Fruit fly (Drosophila melanogaster) whole organism, embryonic: ENCODE results near the gene CG31793.

Experiments used
- CG1024 ChIP-seq: fragments of 200-800 bp; sonication (Bioruptor generic); IDR thresholded peaks from 2 replicates; pipeline ENCODE4 v1.3.6; 2022; ENCODE audit warnings: missing biosample characterization, missing genetic modification characterization
- CG10274 ChIP-seq: fragments of 200-800 bp; sonication (Bioruptor generic); optimal IDR thresholded peaks from 3 replicates; lab custom pipeline; 2017; ENCODE audit warnings: missing biosample characterization, mild to moderate bottlenecking, missing genetic modification characterization
- CG11093 ChIP-seq: fragments of 200-800 bp; sonication (Bioruptor generic); IDR thresholded peaks from 3 replicates; pipeline ENCODE4 v1.3.6; 2022; ENCODE audit warnings: missing biosample characterization, missing genetic modification characterization
- CG11456 ChIP-seq: fragments of 200-800 bp; sonication (Bioruptor generic); IDR thresholded peaks from 3 replicates; pipeline ENCODE4 v1.3.6; 2022; ENCODE audit warnings: missing biosample characterization, missing genetic modification characterization
- CG11695 ChIP-seq: fragments of 200-800 bp; sonication (Bioruptor generic); IDR thresholded peaks from 3 replicates; pipeline ENCODE4 v1.3.6; 2022; ENCODE audit warnings: missing biosample characterization, missing genetic modification characterization
- CG12155 ChIP-seq: fragments of 200-800 bp; sonication (Bioruptor generic); optimal IDR thresholded peaks from 3 replicates; lab custom pipeline; 2016; ENCODE audit warnings: missing biosample characterization, missing genetic modification characterization
- CG12942 ChIP-seq: fragments of 200-800 bp; sonication (Bioruptor generic); optimal IDR thresholded peaks from 3 replicates; lab custom pipeline; 2016; ENCODE audit warnings: missing biosample characterization, missing genetic modification characterization
- CG13296 ChIP-seq: fragments of 200-800 bp; sonication (Bioruptor generic); optimal IDR thresholded peaks from 3 replicates; lab custom pipeline; 2018; ENCODE audit warnings: missing biosample characterization, mild to moderate bottlenecking, missing genetic modification characterization
- CG14710 ChIP-seq: fragments of 200-800 bp; sonication (Bioruptor generic); optimal IDR thresholded peaks from 3 replicates; lab custom pipeline; 2019; ENCODE audit warnings: missing biosample characterization, mild to moderate bottlenecking, missing genetic modification characterization, moderate library complexity
- CG15073 ChIP-seq: fragments of 200-800 bp; sonication (Bioruptor generic); optimal IDR thresholded peaks from 2 replicates; lab custom pipeline; 2016; ENCODE audit warnings: missing biosample characterization, missing genetic modification characterization
- CG16863 ChIP-seq: fragments of 200-800 bp; sonication (Bioruptor generic); optimal IDR thresholded peaks from 3 replicates; lab custom pipeline; 2016; ENCODE audit warnings: missing biosample characterization, missing genetic modification characterization
- CG2202 ChIP-seq: fragments of 200-800 bp; sonication (Bioruptor generic); optimal IDR thresholded peaks from 2 replicates; lab custom pipeline; 2018; ENCODE audit warnings: missing biosample characterization, mild to moderate bottlenecking, missing genetic modification characterization
- CG30020 ChIP-seq: fragments of 200-800 bp; optimal IDR thresholded peaks from 2 replicates; lab custom pipeline; 2019; ENCODE audit warnings: missing biosample characterization, mild to moderate bottlenecking, missing genetic modification characterization, moderate library complexity
- CG30403 ChIP-seq: fragments of 200-800 bp; sonication (Bioruptor generic); optimal IDR thresholded peaks from 3 replicates; lab custom pipeline; 2016; ENCODE audit warnings: missing biosample characterization, missing genetic modification characterization
- CG31224 ChIP-seq: fragments of 200-800 bp; sonication (Bioruptor generic); IDR thresholded peaks from 2 replicates; pipeline ENCODE4 v1.3.6; 2022; ENCODE audit warnings: missing biosample characterization, missing genetic modification characterization
- CG34376 ChIP-seq: fragments of 200-800 bp; sonication (Bioruptor generic); optimal IDR thresholded peaks from 2 replicates; lab custom pipeline; 2018; ENCODE audit warnings: missing biosample characterization, mild to moderate bottlenecking, missing genetic modification characterization
- CG3847 ChIP-seq: fragments of 200-800 bp; sonication (Bioruptor generic); IDR thresholded peaks from 2 replicates; pipeline ENCODE4 v1.3.6; 2022; ENCODE audit warnings: missing biosample characterization, missing genetic modification characterization
- CG4820 ChIP-seq: fragments of 200-800 bp; sonication (Bioruptor generic); optimal IDR thresholded peaks from 3 replicates; lab custom pipeline; 2016; ENCODE audit warnings: missing biosample characterization, missing genetic modification characterization
- CG6654 ChIP-seq: fragments of 200-800 bp; sonication (Bioruptor generic); optimal IDR thresholded peaks from 2 replicates; lab custom pipeline; 2017; ENCODE audit warnings: missing biosample characterization, mild to moderate bottlenecking, missing genetic modification characterization
- CG6683 ChIP-seq: fragments of 200-800 bp; sonication (Bioruptor generic); optimal IDR thresholded peaks from 2 replicates; lab custom pipeline; 2017; ENCODE audit warnings: missing biosample characterization, mild to moderate bottlenecking, missing genetic modification characterization, missing genetic modification reagents
- CG8388 ChIP-seq: fragments of 200-800 bp; sonication (Bioruptor generic); optimal IDR thresholded peaks from 2 replicates; lab custom pipeline; 2019; ENCODE audit warnings: missing biosample characterization, mild to moderate bottlenecking, missing genetic modification characterization, moderate library complexity
- CG8765 ChIP-seq: fragments of 200-800 bp; sonication (Bioruptor generic); IDR thresholded peaks from 2 replicates; pipeline ENCODE4 v1.3.6; 2022; ENCODE audit warnings: missing biosample characterization, missing genetic modification characterization
- Chrac-16 ChIP-seq: fragments of 200-800 bp; sonication (Bioruptor generic); optimal IDR thresholded peaks from 3 replicates; lab custom pipeline; 2016; ENCODE audit warnings: missing biosample characterization, missing genetic modification characterization
- CoRest ChIP-seq: fragments of 200-800 bp; sonication (Bioruptor generic); optimal IDR thresholded peaks from 3 replicates; lab custom pipeline; 2018; ENCODE audit warnings: missing biosample characterization, mild to moderate bottlenecking, missing genetic modification characterization, moderate library complexity
- D ChIP-seq, 2 experiments: fragments of 200-800 bp in 1 of 2; fragments of >200 bp in 1 of 2; sonication (Bioruptor generic) in 1 of 2; optimal IDR thresholded peaks; 2 replicates in 1 of 2; 3 replicates in 1 of 2; lab custom pipeline; 2017; ENCODE audit warnings: mild to moderate bottlenecking in 1 of 2, missing biosample characterization in 1 of 2, missing genetic modification characterization in 1 of 2, missing genetic modification reagents in 1 of 2
- Dek ChIP-seq: fragments of 200-800 bp; sonication (Bioruptor generic); optimal IDR thresholded peaks from 3 replicates; lab custom pipeline; 2019; ENCODE audit warnings: missing biosample characterization, mild to moderate bottlenecking, missing genetic modification characterization, moderate library complexity
- Dip2 ChIP-seq: fragments of 200-800 bp; sonication (Bioruptor generic); IDR thresholded peaks from 2 replicates; pipeline ENCODE4 v1.3.6; 2022; ENCODE audit warnings: missing biosample characterization, missing genetic modification characterization
- Dip3 ChIP-seq: fragments of 200-800 bp; sonication (Bioruptor generic); optimal IDR thresholded peaks from 3 replicates; lab custom pipeline; 2016; ENCODE audit warnings: missing biosample characterization, missing genetic modification characterization
- Jarid2 ChIP-seq: fragments of 200-800 bp; sonication (Bioruptor generic); optimal IDR thresholded peaks from 3 replicates; lab custom pipeline; 2017; ENCODE audit warnings: mild to moderate bottlenecking, missing biosample characterization, missing genetic modification reagents, missing genetic modification characterization
- Ravus ChIP-seq: fragments of 200-800 bp; sonication (Bioruptor generic); IDR thresholded peaks from 2 replicates; pipeline ENCODE4 v1.3.6; 2022; ENCODE audit warnings: missing biosample characterization, missing genetic modification characterization
- Sry-δ ChIP-seq: fragments of 200-800 bp; sonication (Bioruptor generic); optimal IDR thresholded peaks from 2 replicates; lab custom pipeline; 2016; ENCODE audit warnings: missing biosample characterization, missing genetic modification characterization
- Xbp1 ChIP-seq: fragments of 200-800 bp; sonication (Bioruptor generic); optimal IDR thresholded peaks from 3 replicates; lab custom pipeline; 2016; ENCODE audit warnings: missing biosample characterization, mild to moderate bottlenecking, missing genetic modification characterization
- ap ChIP-seq: fragments of 200-800 bp; sonication (Bioruptor generic); IDR thresholded peaks from 2 replicates; pipeline ENCODE4 v1.3.6; 2022; ENCODE audit warnings: missing biosample characterization, missing genetic modification characterization
- corto ChIP-seq: fragments of 200-800 bp; sonication (Bioruptor generic); optimal IDR thresholded peaks from 2 replicates; lab custom pipeline; 2016; ENCODE audit warnings: missing biosample characterization, mild to moderate bottlenecking, missing genetic modification characterization, moderate library complexity
- dysf ChIP-seq: fragments of 200-800 bp; sonication (Bioruptor generic); IDR thresholded peaks from 3 replicates; pipeline ENCODE4 v1.3.6; 2022; ENCODE audit warnings: missing biosample characterization, missing genetic modification characterization
- exex ChIP-seq: fragments of 200-800 bp; sonication (Bioruptor generic); optimal IDR thresholded peaks from 4 replicates; lab custom pipeline; 2018; ENCODE audit warnings: missing biosample characterization, mild to moderate bottlenecking, missing genetic modification characterization, moderate library complexity
- ftz-f1 ChIP-seq: fragments of 200-800 bp; sonication (Bioruptor generic); optimal IDR thresholded peaks from 2 replicates; lab custom pipeline; 2016; ENCODE audit warnings: missing biosample characterization, missing genetic modification characterization
- gce ChIP-seq: fragments of 200-800 bp; sonication (Bioruptor generic); IDR thresholded peaks from 3 replicates; pipeline ENCODE4 v1.3.6; 2022; ENCODE audit warnings: missing biosample characterization, missing genetic modification characterization
- ind ChIP-seq: fragments of 200-800 bp; sonication (Bioruptor generic); optimal IDR thresholded peaks from 3 replicates; lab custom pipeline; 2016; ENCODE audit warnings: missing biosample characterization, missing genetic modification characterization
- mam ChIP-seq: fragments of 200-800 bp; sonication (Bioruptor generic); optimal IDR thresholded peaks from 3 replicates; lab custom pipeline; 2016; ENCODE audit warnings: missing biosample characterization, missing genetic modification characterization
- mld ChIP-seq: fragments of 200-800 bp; sonication (Bioruptor generic); IDR thresholded peaks from 3 replicates; pipeline ENCODE4 v1.3.6; 2022; ENCODE audit warnings: missing biosample characterization, missing genetic modification characterization; ENCODE audit not compliant: partially characterized antibody
- nom ChIP-seq: fragments of 200-800 bp; sonication (Bioruptor generic); optimal IDR thresholded peaks from 2 replicates; lab custom pipeline; 2017; ENCODE audit warnings: missing biosample characterization, missing genetic modification characterization, mild to moderate bottlenecking, moderate library complexity, missing genetic modification reagents
- odd ChIP-seq: fragments of 200-800 bp; sonication (Bioruptor generic); optimal IDR thresholded peaks from 2 replicates; lab custom pipeline; 2017; ENCODE audit warnings: missing biosample characterization, mild to moderate bottlenecking, missing genetic modification characterization
- pzg ChIP-seq: fragments of 200-800 bp; sonication (Bioruptor generic); optimal IDR thresholded peaks from 3 replicates; lab custom pipeline; 2018; ENCODE audit warnings: missing biosample characterization, mild to moderate bottlenecking, missing genetic modification characterization, moderate library complexity
- ranshi ChIP-seq: fragments of 200-800 bp; sonication (Bioruptor generic); IDR thresholded peaks from 2 replicates; pipeline ENCODE4 v1.3.6; 2022; ENCODE audit warnings: missing biosample characterization, missing genetic modification characterization
- repo ChIP-seq: fragments of 200-800 bp; sonication (Bioruptor generic); optimal IDR thresholded peaks from 2 replicates; lab custom pipeline; 2016; ENCODE audit warnings: missing biosample characterization, missing genetic modification characterization
- schlank ChIP-seq: fragments of 200-800 bp; sonication (Bioruptor generic); optimal IDR thresholded peaks from 2 replicates; lab custom pipeline; 2018; ENCODE audit warnings: missing biosample characterization, mild to moderate bottlenecking, missing genetic modification characterization
- sens-2 ChIP-seq: fragments of 200-800 bp; sonication (Bioruptor generic); IDR thresholded peaks from 2 replicates; pipeline ENCODE4 v1.3.6; 2022; ENCODE audit warnings: missing biosample characterization, missing genetic modification characterization
- slbo ChIP-seq: fragments of 200-800 bp; sonication (Bioruptor generic); IDR thresholded peaks from 2 replicates; pipeline ENCODE4 v1.3.6; 2022; ENCODE audit warnings: missing biosample characterization, missing genetic modification characterization
- tin ChIP-seq: fragments of 200-800 bp; sonication (Bioruptor generic); optimal IDR thresholded peaks from 3 replicates; lab custom pipeline; 2016; ENCODE audit warnings: missing biosample characterization, missing genetic modification characterization

Gene CG31793

DNA sequence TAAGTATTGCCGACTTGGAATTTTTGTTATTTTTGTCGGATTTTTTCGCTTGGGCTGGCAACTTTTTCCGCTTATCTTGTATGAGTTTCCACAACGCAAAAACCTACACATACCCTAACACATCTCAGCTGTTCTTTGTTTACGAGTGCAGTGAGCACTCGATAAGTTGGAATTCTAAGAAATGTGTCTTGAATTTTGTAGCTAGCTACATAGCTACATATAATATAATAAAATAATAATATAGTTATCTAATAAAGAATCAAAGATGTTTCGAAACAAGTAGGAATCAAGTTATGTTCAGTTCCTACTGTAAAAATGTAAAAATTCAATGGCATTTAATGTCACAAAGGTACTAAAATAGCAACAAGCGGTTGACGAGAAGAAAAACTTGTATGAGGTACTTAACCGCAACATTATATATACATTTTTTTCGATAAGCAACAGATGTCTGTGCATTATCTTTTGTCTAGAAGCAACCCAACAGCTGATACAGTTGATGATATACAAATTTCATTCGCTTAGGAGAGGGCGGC, 46.0 kb upstream of the CG31793 start, which contains the start of gene Bhmt:
Gene Bhmt, minus strand, starts transcription at position 170 of the 533 bp plus-strand sequence.
- TF ChIP-seq CG11695 (GFP tag; lab: Robert Waterston, UW) (peak; percentile 74; the same call in 2 of the 3 replicates), nom (GFP tag; lab: Kevin White, UChicago) (peak; percentile 56), CG14710 (no peak), schlank (tag; lab: Kevin White, UChicago) (peak; percentile 15), ind (peak; percentile 62), slbo (GFP tag; lab: Robert Waterston, UW) (peak; percentile 83), CG11456 (GFP tag; lab: Robert Waterston, UW) (peak; percentile 75), Ravus (GFP tag; lab: Robert Waterston, UW) (peak; percentile 47), CG8388 (GFP tag; lab: Kevin White, UChicago) (peak; percentile 33), Jarid2 (GFP tag; lab: Kevin White, UChicago) (no peak), CG6654 (no peak), CG3847 (peak; percentile 60), CG10274 (GFP tag; lab: Kevin White, UChicago) (peak; percentile 6), CG13296 (GFP tag; lab: Kevin White, UChicago) (peak; percentile 78), CG12155 (GFP tag; lab: Kevin White, UChicago) (peak; percentile 34), ap (GFP tag; lab: Robert Waterston, UW) (no peak), Chrac-16 (GFP tag; lab: Kevin White, UChicago) (peak; percentile 22), Xbp1 (GFP tag; lab: Kevin White, UChicago) (peak; percentile 57), CG30020 (no peak), odd (GFP tag; lab: Kevin White, UChicago) (peak; percentile 60), CoRest (tag; lab: Kevin White, UChicago) (peak; percentile 76), Dip2 (GFP tag; lab: Robert Waterston, UW) (no peak), mam (peak; percentile 21), exex (tag; lab: Kevin White, UChicago) (peak; percentile 56), CG8765 (GFP tag; lab: Robert Waterston, UW) (peak; percentile 11; the same call in 1 of the 2 replicates), sens-2 (GFP tag; lab: Robert Waterston, UW) (no peak), ranshi (GFP tag; lab: Robert Waterston, UW) (peak; percentile 73), CG6683 (GFP tag; lab: Kevin White, UChicago) (peak; percentile 43), CG1024 (GFP tag; lab: Robert Waterston, UW) (peak; percentile 42; the same call in 1 of the 2 replicates), Dip3 (GFP tag; lab: Kevin White, UChicago) (no peak), mld (no peak), Dek (tag; lab: Kevin White, UChicago) (peak; percentile 67), CG12942 (peak; percentile 11), CG30403 (GFP tag; lab: Kevin White, UChicago) (peak; percentile 47), CG34376 (GFP tag; lab: Kevin White, UChicago) (peak; percentile 43), tin (peak; percentile 35), CG2202 (no peak), CG31224 (GFP tag; lab: Robert Waterston, UW) (peak; percentile 58), CG11093 (GFP tag; lab: Robert Waterston, UW) (0 out of 3 replicates have a peak, but pooled peaks have one; percentile 36), CG4820 (peak; percentile 40), CG16863 (GFP tag; lab: Kevin White, UChicago) (no peak), pzg (GFP tag; lab: Kevin White, UChicago) (peak; percentile 4), CG15073 (GFP tag; lab: Kevin White, UChicago) (no peak), D (optimal IDR thresholded peaks at IDR 0.05; lab: Kevin White, UChicago) (no peak), D (GFP tag; optimal IDR thresholded peaks at IDR 0.05; lab: Kevin White, UChicago) (peak; percentile 5), corto (GFP tag; lab: Kevin White, UChicago) (peak; percentile 88), ftz-f1 (GFP tag; lab: Kevin White, UChicago) (no peak), dysf (GFP tag; lab: Robert Waterston, UW) (peak; percentile 80), repo (GFP tag; lab: Kevin White, UChicago) (no peak), gce (GFP tag; lab: Robert Waterston, UW) (peak; percentile 13; the same call in 1 of the 3 replicates), Sry-δ (no peak)
